Fruit fly (Drosophila melanogaster) whole organism, prepupa: ENCODE measurements around the gene CG45011.
A peak's percentile ranks its signal among the peaks of the same experiment; 100 is the strongest.

ENCODE experiments used
- Blimp-1 ChIP-seq: fragments of 200-800 bp; sonication (Bioruptor generic); optimal IDR thresholded peaks from 3 replicates; lab custom pipeline; 2017; ENCODE audit warnings: missing biosample characterization, missing genetic modification characterization, mild to moderate bottlenecking, moderate library complexity, missing genetic modification reagents
- CG32006 ChIP-seq: fragments of 200-800 bp; sonication (Bioruptor generic); optimal IDR thresholded peaks from 3 replicates; lab custom pipeline; 2017; ENCODE audit warnings: missing biosample characterization, mild to moderate bottlenecking, missing genetic modification characterization
- CG34406 ChIP-seq: fragments of 200-800 bp; sonication (Bioruptor generic); optimal IDR thresholded peaks from 3 replicates; lab custom pipeline; 2016; ENCODE audit warnings: missing biosample characterization, missing genetic modification characterization
- Gug ChIP-seq: fragments of 200-800 bp; sonication (Bioruptor generic); IDR thresholded peaks from 2 replicates; pipeline ENCODE4 v1.3.6; 2022; ENCODE audit warnings: missing biosample characterization, missing genetic modification characterization
- fkh ChIP-seq: fragments of 200-800 bp; sonication (Bioruptor generic); optimal IDR thresholded peaks from 3 replicates; lab custom pipeline; 2017; ENCODE audit warnings: missing biosample characterization, mild to moderate bottlenecking, missing genetic modification characterization, moderate library complexity

dm6 chr2L:11816376-11816775 is 17.5 kb upstream of the CG45011 start:
- peak; percentile 25 for TF ChIP-seq Blimp-1
- peak; percentile 24; the same call in 1 of the 2 replicates for TF ChIP-seq Gug (GFP tag; lab: Robert Waterston, UW)
- peak; percentile 46 for TF ChIP-seq CG34406
- peak; percentile 89 for TF ChIP-seq fkh (GFP tag; lab: Kevin White, UChicago)
- TF ChIP-seq CG32006 (GFP tag; lab: Kevin White, UChicago) = peak; percentile 47
